Worm (Caenorhabditis elegans) whole organism, midembryonic: Measurements from ENCODE around the gene K09E2.2.

ENCODE experiments used
- T22C8.4 ChIP-seq: fragments of 200-800 bp; sonication (Bioruptor generic); IDR thresholded peaks from 2 replicates; pipeline ENCODE4 v1.3.6; 2022; ENCODE audit warnings: missing genetic modification characterization, missing compliant biosample characterization
- cog-1 ChIP-seq: sonication (generic microtip); optimal IDR thresholded peaks from 2 replicates; lab custom pipeline; 2016; ENCODE audit warnings: missing genetic modification characterization, missing compliant biosample characterization
- flt-1 ChIP-seq: fragments of 200-800 bp; sonication (Bioruptor generic); IDR thresholded peaks from 2 replicates; pipeline ENCODE4 v1.3.6; 2022; ENCODE audit warnings: missing genetic modification characterization, missing compliant biosample characterization
- klf-2 ChIP-seq: fragments of 200-800 bp; sonication (Bioruptor generic); conservative IDR thresholded peaks from 2 replicates; pipeline ENCODE4 v1.3.6; 2022; ENCODE audit warnings: missing genetic modification reagents, missing genetic modification characterization, missing compliant biosample characterization
- med-1 ChIP-seq: sonication (generic microtip); optimal IDR thresholded peaks from 2 replicates; lab custom pipeline; 2017; ENCODE audit warnings: missing genetic modification characterization, mild to moderate bottlenecking, missing compliant biosample characterization, antibody characterized with exemption, missing genetic modification reagents; ENCODE audit not compliant: insufficient read depth
- ref-1 ChIP-seq: fragments of 200-800 bp; sonication (Bioruptor generic); conservative IDR thresholded peaks from 2 replicates; pipeline ENCODE4 v1.3.6; 2022; ENCODE audit warnings: missing genetic modification reagents, missing genetic modification characterization, missing compliant biosample characterization
- tab-1 ChIP-seq: fragments of 200-800 bp; sonication (Bioruptor generic); IDR thresholded peaks from 2 replicates; pipeline ENCODE4 v1.3.6; 2022; ENCODE audit warnings: missing genetic modification characterization, missing compliant biosample characterization
- ztf-23 ChIP-seq: fragments of 200-800 bp; sonication (Bioruptor generic); IDR thresholded peaks from 2 replicates; pipeline ENCODE4 v1.3.6; 2022; ENCODE audit warnings: missing genetic modification reagents, missing genetic modification characterization, missing compliant biosample characterization
- ztf-29 ChIP-seq: fragments of 200-800 bp; sonication (Bioruptor generic); IDR thresholded peaks from 2 replicates; pipeline ENCODE4 v1.3.6; 2022; ENCODE audit warnings: missing genetic modification reagents, missing genetic modification characterization, missing compliant biosample characterization

Gene K09E2.2

ce11 chrX:8650535-8650934 lies 22.3 kb upstream of the K09E2.2 start:
- TF ChIP-seq ztf-29 (GFP tag; lab: Robert Waterston, UW) (peak; percentile 34; the same call in 1 of the 2 replicates), ref-1 (GFP tag; lab: Robert Waterston, UW) (no peak), klf-2 (GFP tag; lab: Robert Waterston, UW) (0 out of 2 replicates have a peak, but pooled peaks have one; percentile 24), med-1 (no peak), flt-1 (peak; percentile 71), cog-1 (tag; lab: Kevin White, UChicago) (no peak), T22C8.4 (GFP tag; lab: Robert Waterston, UW) (no peak), tab-1 (GFP tag; lab: Robert Waterston, UW) (0 out of 2 replicates have a peak, but pooled peaks have one; percentile 70), ztf-23 (GFP tag; lab: Robert Waterston, UW) (0 out of 2 replicates have a peak, but pooled peaks have one; percentile 29)

DNA sequence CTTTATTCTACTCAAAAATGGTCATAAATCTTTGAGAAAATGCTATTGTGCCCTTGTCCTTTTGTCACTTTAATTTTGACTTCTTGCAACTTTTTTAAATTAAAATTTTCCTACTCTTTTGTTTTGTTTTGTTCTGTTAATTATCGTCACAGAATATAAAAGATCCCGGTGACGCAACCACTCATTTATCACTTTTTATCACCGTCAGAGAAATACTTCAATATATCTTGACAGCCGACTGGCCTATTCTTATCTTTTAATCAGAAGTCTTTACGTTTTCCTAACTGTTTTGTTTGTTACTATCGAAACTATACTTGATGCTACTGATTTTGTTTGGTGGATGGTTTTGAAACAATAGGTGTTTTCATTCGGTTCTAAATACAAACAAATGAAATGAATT lies 16.8 kb upstream of the K09E2.2 start:
- TF ChIP-seq klf-2 (GFP tag; lab: Robert Waterston, UW) (no peak), ztf-23 (GFP tag; lab: Robert Waterston, UW) (no peak), med-1 (no peak), T22C8.4 (GFP tag; lab: Robert Waterston, UW) (no peak), ref-1 (GFP tag; lab: Robert Waterston, UW) (no peak), ztf-29 (GFP tag; lab: Robert Waterston, UW) (no peak), flt-1 (no peak), cog-1 (tag; lab: Kevin White, UChicago) (no peak), tab-1 (GFP tag; lab: Robert Waterston, UW) (no peak)

ce11 chrX:8659521-8659920 lies 13.3 kb upstream of the K09E2.2 start:
- TF ChIP-seq med-1 = no peak
- no peak for TF ChIP-seq cog-1 (tag; lab: Kevin White, UChicago)
- TF ChIP-seq klf-2 (GFP tag; lab: Robert Waterston, UW) = no peak
- TF ChIP-seq flt-1 = no peak
- TF ChIP-seq tab-1 (GFP tag; lab: Robert Waterston, UW) = no peak
- TF ChIP-seq ztf-29 (GFP tag; lab: Robert Waterston, UW) = no peak
- TF ChIP-seq ztf-23 (GFP tag; lab: Robert Waterston, UW) = no peak
- TF ChIP-seq T22C8.4 (GFP tag; lab: Robert Waterston, UW) = no peak
- no peak for TF ChIP-seq ref-1 (GFP tag; lab: Robert Waterston, UW)

- no peak for TF ChIP-seq med-1
- TF ChIP-seq T22C8.4 (GFP tag; lab: Robert Waterston, UW) = no peak
- TF ChIP-seq ztf-29 (GFP tag; lab: Robert Waterston, UW) = no peak
- no peak for TF ChIP-seq ztf-23 (GFP tag; lab: Robert Waterston, UW)
- no peak for TF ChIP-seq tab-1 (GFP tag; lab: Robert Waterston, UW)
- no peak for TF ChIP-seq ref-1 (GFP tag; lab: Robert Waterston, UW)
- no peak for TF ChIP-seq flt-1
- no peak for TF ChIP-seq cog-1 (tag; lab: Kevin White, UChicago)
- TF ChIP-seq klf-2 (GFP tag; lab: Robert Waterston, UW) = no peak
Observed at ce11 chrX:8660319-8660718, 12.5 kb upstream of the K09E2.2 start, which contains the start of gene rig-1. rig-1 (plus strand) TSS chrX:8660619.

- TF ChIP-seq T22C8.4 (GFP tag; lab: Robert Waterston, UW) (no peak), flt-1 (no peak), cog-1 (tag; lab: Kevin White, UChicago) (no peak), ztf-23 (GFP tag; lab: Robert Waterston, UW) (no peak), med-1 (no peak)
Observed at ce11 chrX:8660909-8661308, 12.0 kb upstream of the K09E2.2 start.

- TF ChIP-seq tab-1 (GFP tag; lab: Robert Waterston, UW) = no peak
- TF ChIP-seq med-1 = no peak
- TF ChIP-seq ztf-29 (GFP tag; lab: Robert Waterston, UW) = no peak
Observed at ce11 chrX:8662452-8662851, 10.4 kb upstream of the K09E2.2 start.

ce11 chrX:8674514-8674913 lies 1.7 kb downstream of the K09E2.2 start:
- TF ChIP-seq ztf-29 (GFP tag; lab: Robert Waterston, UW) = no peak
- TF ChIP-seq ztf-23 (GFP tag; lab: Robert Waterston, UW) = no peak
- TF ChIP-seq tab-1 (GFP tag; lab: Robert Waterston, UW) = no peak
- TF ChIP-seq med-1 = no peak
- no peak for TF ChIP-seq cog-1 (tag; lab: Kevin White, UChicago)
- TF ChIP-seq flt-1 = no peak
- TF ChIP-seq T22C8.4 (GFP tag; lab: Robert Waterston, UW) = no peak
- no peak for TF ChIP-seq klf-2 (GFP tag; lab: Robert Waterston, UW)
- no peak for TF ChIP-seq ref-1 (GFP tag; lab: Robert Waterston, UW)

- TF ChIP-seq med-1 (no peak), ref-1 (GFP tag; lab: Robert Waterston, UW) (no peak), klf-2 (GFP tag; lab: Robert Waterston, UW) (no peak), ztf-29 (GFP tag; lab: Robert Waterston, UW) (no peak), cog-1 (tag; lab: Kevin White, UChicago) (no peak), T22C8.4 (GFP tag; lab: Robert Waterston, UW) (no peak)
Observed at ce11 chrX:8675151-8675550, 2.3 kb downstream of the K09E2.2 start.

DNA sequence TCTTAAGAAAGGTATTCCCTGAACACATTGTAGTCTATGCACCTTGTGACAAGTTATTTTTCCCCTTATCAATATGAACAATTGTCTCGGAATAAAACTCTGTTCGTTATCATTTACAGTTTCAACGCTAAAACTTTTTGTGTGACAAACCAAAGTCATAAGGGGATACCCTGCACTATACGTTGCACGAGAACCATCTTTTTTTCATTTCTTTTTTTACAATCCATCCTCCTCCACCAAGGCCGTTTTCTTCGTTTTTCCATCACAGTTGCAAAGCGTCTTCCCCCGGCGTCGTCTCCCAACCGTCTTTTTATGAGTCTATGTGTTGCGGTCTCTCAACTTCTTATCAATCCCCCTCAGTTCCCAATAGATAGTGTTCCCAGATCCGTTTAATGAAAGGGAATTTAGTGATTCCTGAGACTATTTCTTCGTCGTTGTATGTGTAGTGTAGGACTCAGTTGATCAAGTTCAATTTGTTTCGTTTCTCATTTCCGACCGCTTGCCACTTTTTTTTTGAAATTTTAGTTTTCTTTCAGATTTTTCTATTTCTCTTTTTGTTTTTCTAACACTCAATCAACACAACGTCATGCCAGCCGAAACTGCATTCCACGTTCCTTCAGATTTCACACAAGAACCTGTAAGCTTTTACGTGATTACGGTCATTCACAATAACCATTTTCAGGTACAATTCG lies 3.4 kb downstream of the K09E2.2 start:
- TF ChIP-seq flt-1 (no peak), T22C8.4 (GFP tag; lab: Robert Waterston, UW) (no peak), tab-1 (GFP tag; lab: Robert Waterston, UW) (no peak)

ce11 chrX:8677320-8677719 lies 4.5 kb downstream of the K09E2.2 start:
- TF ChIP-seq cog-1 (tag; lab: Kevin White, UChicago) = no peak
- TF ChIP-seq med-1 = no peak
- no peak for TF ChIP-seq ztf-23 (GFP tag; lab: Robert Waterston, UW)
- TF ChIP-seq tab-1 (GFP tag; lab: Robert Waterston, UW) = no peak
- TF ChIP-seq klf-2 (GFP tag; lab: Robert Waterston, UW) = no peak
- no peak for TF ChIP-seq T22C8.4 (GFP tag; lab: Robert Waterston, UW)
- TF ChIP-seq ztf-29 (GFP tag; lab: Robert Waterston, UW) = no peak
- TF ChIP-seq flt-1 = no peak
- no peak for TF ChIP-seq ref-1 (GFP tag; lab: Robert Waterston, UW)
